Worm (Caenorhabditis elegans) whole organism, late embryonic: ENCODE results near the gene R07C3.3.
A peak's percentile ranks its signal among the peaks of the same experiment; 100 is the strongest.

Experiments
- C08G9.2 ChIP-seq: sonication (generic microtip); optimal IDR thresholded peaks from 2 replicates; lab custom pipeline; 2016; ENCODE audit warnings: mild to moderate bottlenecking, missing genetic modification characterization, moderate library complexity, missing compliant biosample characterization
- F13H6.1 ChIP-seq: sonication (generic microtip); optimal IDR thresholded peaks from 2 replicates; lab custom pipeline; 2016; ENCODE audit warnings: missing genetic modification characterization, missing compliant biosample characterization
- K09A11.1 ChIP-seq: sonication (generic microtip); optimal IDR thresholded peaks from 2 replicates; lab custom pipeline; 2017; ENCODE audit warnings: antibody characterized with exemption, mild to moderate bottlenecking, missing genetic modification characterization, missing compliant biosample characterization; ENCODE audit not compliant: insufficient read depth
- Y22D7AL.16 ChIP-seq: sonication (generic microtip); optimal IDR thresholded peaks from 2 replicates; lab custom pipeline; 2016; ENCODE audit warnings: missing genetic modification characterization, missing compliant biosample characterization
- ahr-1 ChIP-seq: sonication (generic microtip); optimal IDR thresholded peaks from 2 replicates; lab custom pipeline; 2016; ENCODE audit warnings: missing genetic modification characterization, missing compliant biosample characterization
- ceh-18 ChIP-seq: sonication (generic microtip); optimal IDR thresholded peaks from 2 replicates; lab custom pipeline; 2016; ENCODE audit warnings: missing genetic modification characterization, missing compliant biosample characterization
- ceh-22 ChIP-seq: sonication (generic microtip); optimal IDR thresholded peaks from 2 replicates; lab custom pipeline; 2017; ENCODE audit warnings: missing biosample characterization, missing genetic modification characterization
- ceh-30 ChIP-seq: fragments of 150-350 bp; optimal IDR thresholded peaks from 2 replicates; lab custom pipeline; 2014; ENCODE audit warnings: missing biosample characterization, missing genetic modification characterization
- ceh-34 ChIP-seq: sonication (generic microtip); optimal IDR thresholded peaks from 2 replicates; lab custom pipeline; 2016; ENCODE audit warnings: mild to moderate bottlenecking, missing genetic modification characterization, missing compliant biosample characterization
- ceh-48 ChIP-seq: sonication (generic microtip); optimal IDR thresholded peaks from 2 replicates; lab custom pipeline; 2016; ENCODE audit warnings: missing genetic modification characterization, inconsistent platforms, missing compliant biosample characterization
- ceh-6 ChIP-seq: fragments of 200-800 bp; sonication (Bioruptor generic); optimal IDR thresholded peaks from 2 replicates; lab custom pipeline; 2018; ENCODE audit warnings: mild to moderate bottlenecking, missing genetic modification characterization, missing compliant biosample characterization
- dve-1 ChIP-seq: sonication (generic microtip); optimal IDR thresholded peaks from 2 replicates; lab custom pipeline; 2017; ENCODE audit warnings: antibody characterized with exemption, mild to moderate bottlenecking, missing genetic modification characterization, missing compliant biosample characterization
- elt-2 ChIP-seq: sonication (generic microtip); optimal IDR thresholded peaks from 2 replicates; lab custom pipeline; 2016; ENCODE audit warnings: missing genetic modification reagents, missing genetic modification characterization, missing compliant biosample characterization
- fax-1 ChIP-seq: sonication (generic microtip); optimal IDR thresholded peaks from 2 replicates; lab custom pipeline; 2016; ENCODE audit warnings: missing genotype, missing genetic modification characterization, missing compliant biosample characterization
- fkh-6 ChIP-seq: sonication (generic microtip); optimal IDR thresholded peaks from 2 replicates; lab custom pipeline; 2016; ENCODE audit warnings: missing genetic modification characterization, missing compliant biosample characterization
- gmeb-2 ChIP-seq: sonication (generic microtip); optimal IDR thresholded peaks from 2 replicates; lab custom pipeline; 2016; ENCODE audit warnings: missing genetic modification characterization, inconsistent platforms, missing compliant biosample characterization
- hlh-13 ChIP-seq: fragments of 200-800 bp; sonication (Bioruptor generic); optimal IDR thresholded peaks from 2 replicates; lab custom pipeline; 2018; ENCODE audit warnings: mild to moderate bottlenecking, missing genetic modification characterization, missing compliant biosample characterization
- hlh-15 ChIP-seq: sonication (generic microtip); optimal IDR thresholded peaks from 2 replicates; lab custom pipeline; 2016; ENCODE audit warnings: missing genetic modification characterization, missing compliant biosample characterization
- hlh-30 ChIP-seq: sonication (generic microtip); optimal IDR thresholded peaks from 2 replicates; lab custom pipeline; 2017; ENCODE audit warnings: antibody characterized with exemption, missing genetic modification characterization, missing compliant biosample characterization; ENCODE audit not compliant: insufficient read depth
- lim-6 ChIP-seq: sonication (generic microtip); optimal IDR thresholded peaks from 2 replicates; lab custom pipeline; 2016; ENCODE audit warnings: missing genetic modification characterization, missing compliant biosample characterization
- mec-3 ChIP-seq: sonication (generic microtip); optimal IDR thresholded peaks from 2 replicates; lab custom pipeline; 2016; ENCODE audit warnings: borderline replicate concordance, missing genetic modification characterization, missing compliant biosample characterization
- nfya-1 ChIP-seq: sonication (generic microtip); optimal IDR thresholded peaks from 2 replicates; lab custom pipeline; 2017; ENCODE audit warnings: missing genetic modification characterization, mild to moderate bottlenecking, missing compliant biosample characterization, antibody characterized with exemption, moderate library complexity
- nhr-11 ChIP-seq: fragments of 150-350 bp; optimal IDR thresholded peaks from 2 replicates; lab custom pipeline; 2014; ENCODE audit warnings: missing biosample characterization, missing genetic modification characterization
- nhr-232 ChIP-seq: sonication (generic microtip); optimal IDR thresholded peaks from 2 replicates; lab custom pipeline; 2016; ENCODE audit warnings: missing genetic modification characterization, missing compliant biosample characterization
- npax-4 ChIP-seq: sonication (generic microtip); optimal IDR thresholded peaks from 2 replicates; lab custom pipeline; 2016; ENCODE audit warnings: missing genetic modification characterization, missing compliant biosample characterization
- odd-2 ChIP-seq: sonication (generic microtip); optimal IDR thresholded peaks from 2 replicates; lab custom pipeline; 2017; ENCODE audit warnings: antibody characterized with exemption, mild to moderate bottlenecking, missing genetic modification characterization, missing compliant biosample characterization
- pag-3 ChIP-seq: sonication (generic microtip); optimal IDR thresholded peaks from 2 replicates; lab custom pipeline; 2016; ENCODE audit warnings: missing compliant biosample characterization, missing genetic modification characterization, borderline replicate concordance
- pax-1 ChIP-seq: fragments of 150-350 bp; optimal IDR thresholded peaks from 2 replicates; lab custom pipeline; 2014; ENCODE audit warnings: missing biosample characterization, missing genetic modification characterization
- pha-4 ChIP-seq: fragments of 150-350 bp; optimal IDR thresholded peaks from 2 replicates; lab custom pipeline; 2018; ENCODE audit warnings: missing biosample characterization, missing genetic modification reagents, missing genetic modification characterization
- pqm-1 ChIP-seq: sonication (generic microtip); optimal IDR thresholded peaks from 2 replicates; lab custom pipeline; 2016; ENCODE audit warnings: missing genetic modification characterization, missing compliant biosample characterization
- pros-1 ChIP-seq: fragments of 150-350 bp; optimal IDR thresholded peaks from 2 replicates; lab custom pipeline; 2014; ENCODE audit warnings: missing biosample characterization, missing genetic modification reagents, missing genetic modification characterization
- rnt-1 ChIP-seq: sonication (generic microtip); optimal IDR thresholded peaks from 2 replicates; lab custom pipeline; 2016; ENCODE audit warnings: missing genetic modification characterization, missing compliant biosample characterization
- sdc-2 ChIP-seq: sonication (generic microtip); optimal IDR thresholded peaks from 2 replicates; lab custom pipeline; 2016; ENCODE audit warnings: missing genotype, missing genetic modification characterization, missing compliant biosample characterization
- sox-4 ChIP-seq: sonication (generic microtip); optimal IDR thresholded peaks from 2 replicates; lab custom pipeline; 2017; ENCODE audit warnings: mild to moderate bottlenecking, missing genetic modification characterization, inconsistent platforms, missing compliant biosample characterization
- syd-9 ChIP-seq: sonication (generic microtip); optimal IDR thresholded peaks from 2 replicates; lab custom pipeline; 2016; ENCODE audit warnings: mild to moderate bottlenecking, missing genetic modification characterization, moderate library complexity, missing compliant biosample characterization
- ttx-3 ChIP-seq: sonication (generic microtip); optimal IDR thresholded peaks from 2 replicates; lab custom pipeline; 2016; ENCODE audit warnings: missing genetic modification reagents, missing genetic modification characterization, missing compliant biosample characterization
- unc-3 ChIP-seq, 2 experiments: fragments of 200-800 bp in 1 of 2; sonication (Bioruptor generic) in 1 of 2; sonication (generic microtip) in 1 of 2; conservative IDR thresholded peaks in 1 of 2; optimal IDR thresholded peaks in 1 of 2; 2 replicates each; pipeline versions ENCODE4 v1.3.6 to Lab custom; 2016 to 2022; ENCODE audit warnings: missing compliant biosample characterization in 2 of 2, missing genetic modification characterization in 2 of 2, missing genetic modification reagents in 1 of 2
- unc-42 ChIP-seq: sonication (generic microtip); optimal IDR thresholded peaks from 2 replicates; lab custom pipeline; 2016; ENCODE audit warnings: missing genotype, missing genetic modification characterization, missing compliant biosample characterization
- ztf-16 ChIP-seq: sonication (generic microtip); optimal IDR thresholded peaks from 2 replicates; lab custom pipeline; 2017; ENCODE audit warnings: missing genetic modification characterization, missing compliant biosample characterization

The R07C3.3 gene

ce11 chrII:938549-938948 lies at the start of gene R07C3.3:
Gene R07C3.3 (plus strand): TSS chrII:938849.
- TF ChIP-seq rnt-1 (no peak), sdc-2 (no peak), npax-4 (no peak), pag-3 (tag; lab: Kevin White, UChicago) (no peak), pqm-1 (tag; lab: Kevin White, UChicago) (no peak), pros-1 (tag; lab: Kevin White, UChicago) (no peak), nhr-11 (no peak), ttx-3 (tag; lab: Kevin White, UChicago) (no peak), hlh-30 (tag; lab: Kevin White, UChicago) (no peak), hlh-13 (no peak), syd-9 (tag; lab: Kevin White, UChicago) (no peak), ceh-48 (tag; lab: Kevin White, UChicago) (no peak), lim-6 (no peak), pax-1 (tag; lab: Kevin White, UChicago) (no peak), unc-42 (no peak), pha-4 (no peak), ceh-34 (tag; lab: Kevin White, UChicago) (no peak)
- TF ChIP-seq, all 69 proteins: peak for 0

- peak; percentile 92 for TF ChIP-seq elt-2 (tag; lab: Kevin White, UChicago)
- TF ChIP-seq pros-1 (tag; lab: Kevin White, UChicago) = no peak
Observed at ce11 chrII:900720-901332, 37.8 kb upstream of the R07C3.3 start, which contains the start of gene T07D3.9. Gene T07D3.9 (minus strand): TSS chrII:900913.

ce11 chrII:901632-902031 lies 37.0 kb upstream of the R07C3.3 start, which contains the start of gene T07D3.2:
Gene T07D3.2 (plus strand): TSS chrII:901932.
- TF ChIP-seq sox-4 (tag; lab: Kevin White, UChicago) (no peak), fkh-6 (no peak), lim-6 (no peak), ceh-6 (GFP tag; lab: Kevin White, UChicago) (no peak), unc-3 (GFP tag; conservative IDR thresholded peaks at IDR 0.05; lab: Robert Waterston, UW) (no peak), unc-3 (tag; optimal IDR thresholded peaks at IDR 0.05; lab: Kevin White, UChicago) (no peak), dve-1 (no peak), ttx-3 (tag; lab: Kevin White, UChicago) (no peak), ceh-30 (tag; lab: Kevin White, UChicago) (no peak), ceh-22 (tag; lab: Kevin White, UChicago) (no peak), elt-2 (tag; lab: Kevin White, UChicago) (no peak), hlh-15 (tag; lab: Kevin White, UChicago) (no peak), nfya-1 (tag; lab: Kevin White, UChicago) (no peak), C08G9.2 (tag; lab: Kevin White, UChicago) (no peak), ztf-16 (tag; lab: Kevin White, UChicago) (no peak)

- TF ChIP-seq odd-2 (tag; lab: Kevin White, UChicago) (no peak), F13H6.1 (tag; lab: Kevin White, UChicago) (no peak), dve-1 (no peak), pax-1 (tag; lab: Kevin White, UChicago) (no peak), ttx-3 (tag; lab: Kevin White, UChicago) (no peak), gmeb-2 (tag; lab: Kevin White, UChicago) (no peak), ceh-6 (GFP tag; lab: Kevin White, UChicago) (no peak), K09A11.1 (tag; lab: Kevin White, UChicago) (no peak)
Observed at ce11 chrII:905335-905734, 33.3 kb upstream of the R07C3.3 start.

ce11 chrII:909554-909953 lies 29.1 kb upstream of the R07C3.3 start, which contains the start of the genes fbxc-24 and fbxc-27:
Gene fbxc-24 (minus strand): TSS chrII:909654.
Gene fbxc-27 (plus strand): TSS chrII:909769.
- TF ChIP-seq ceh-18 (no peak), hlh-13 (no peak), sox-4 (tag; lab: Kevin White, UChicago) (no peak), fax-1 (tag; lab: Kevin White, UChicago) (no peak), ahr-1 (tag; lab: Kevin White, UChicago) (no peak), ceh-6 (GFP tag; lab: Kevin White, UChicago) (no peak), elt-2 (tag; lab: Kevin White, UChicago) (no peak), hlh-15 (tag; lab: Kevin White, UChicago) (no peak), ceh-48 (tag; lab: Kevin White, UChicago) (no peak), pha-4 (no peak), ceh-22 (tag; lab: Kevin White, UChicago) (no peak), Y22D7AL.16 (tag; lab: Kevin White, UChicago) (no peak), gmeb-2 (tag; lab: Kevin White, UChicago) (no peak), nhr-232 (tag; lab: Kevin White, UChicago) (no peak), pqm-1 (tag; lab: Kevin White, UChicago) (no peak), mec-3 (tag; lab: Kevin White, UChicago) (no peak), unc-3 (GFP tag; conservative IDR thresholded peaks at IDR 0.05; lab: Robert Waterston, UW) (no peak), unc-3 (tag; optimal IDR thresholded peaks at IDR 0.05; lab: Kevin White, UChicago) (no peak), npax-4 (no peak)
